Worm (Caenorhabditis elegans): Measurements from ENCODE around the gene nstp-8.

nstp-8 gene

DNA sequence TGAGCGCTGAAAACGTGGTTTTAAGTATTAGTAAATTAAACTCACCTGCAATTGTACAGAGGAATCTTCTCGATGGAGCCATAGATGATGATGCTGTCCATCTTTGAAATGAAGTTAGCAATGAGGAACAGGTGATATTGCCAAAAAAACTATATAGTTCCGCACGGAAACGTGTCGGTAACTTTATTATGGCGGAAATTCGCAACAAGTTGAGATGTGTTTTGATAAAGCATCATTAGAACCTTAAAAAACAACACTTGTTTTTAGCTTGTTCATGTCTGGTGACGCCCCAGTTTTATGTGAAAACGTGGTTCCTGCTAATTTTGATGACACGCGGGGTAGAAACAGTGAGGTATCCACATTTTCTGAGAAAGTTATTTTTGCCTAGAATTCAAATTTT, 9.3 kb upstream of the nstp-8 start, which contains the start of gene srt-40:
srt-40 (minus strand) TSS at position 101 of the 400 bp plus-strand sequence.
- no peak for TF ChIP-seq nhr-23 (tag; optimal IDR thresholded peaks at IDR 0.05)
- no peak for TF ChIP-seq jun-1 (tag; optimal IDR thresholded peaks at IDR 0.05)
- no peak for TF ChIP-seq tbx-2 (tag; optimal IDR thresholded peaks at IDR 0.05)
- no peak for TF ChIP-seq elt-3 (tag; optimal IDR thresholded peaks at IDR 0.05)
- TF ChIP-seq zag-1 (tag; optimal IDR thresholded peaks at IDR 0.05) = no peak
- TF ChIP-seq R02D3.7 (tag; optimal IDR thresholded peaks at IDR 0.05) = no peak
- TF ChIP-seq nhr-43 (tag; optimal IDR thresholded peaks at IDR 0.05; ENCODE audit: poor library complexity, severe bottlenecking) = no peak
- TF ChIP-seq nhr-11 (tag; optimal IDR thresholded peaks at IDR 0.05) = no peak
- TF ChIP-seq hmg-11 (tag; optimal IDR thresholded peaks at IDR 0.05) = no peak
- TF ChIP-seq ztf-4 (tag; optimal IDR thresholded peaks at IDR 0.05) = no peak
- no peak for TF ChIP-seq sea-2 (GFP tag; optimal IDR thresholded peaks at IDR 0.05)
- no peak for TF ChIP-seq ceh-16 (tag; optimal IDR thresholded peaks at IDR 0.05)

DNA sequence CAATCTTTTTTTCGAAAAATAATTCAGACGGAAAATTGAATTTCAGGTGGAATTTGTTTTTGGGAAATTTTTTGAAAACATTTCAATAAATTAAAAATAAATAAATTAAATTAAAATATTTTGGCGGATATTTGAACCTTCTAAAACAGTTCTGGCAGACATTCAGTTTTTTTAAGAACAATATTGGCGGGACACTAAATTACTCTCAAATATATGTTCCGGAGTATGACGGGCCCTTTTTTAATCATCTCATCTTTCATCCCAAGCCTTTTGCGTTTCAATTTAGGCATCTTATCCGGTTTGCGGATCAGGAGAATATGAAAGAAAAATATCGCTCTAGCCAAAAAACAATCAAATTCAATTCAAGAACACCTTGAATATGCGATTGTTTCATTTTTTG, 8.7 kb upstream of the nstp-8 start, which contains the start of gene svh-11:
svh-11 (plus strand) TSS at position 301 of the 400 bp plus-strand sequence.
- TF ChIP-seq ceh-82 (tag; optimal IDR thresholded peaks at IDR 0.05) (no peak), elt-1 (tag; optimal IDR thresholded peaks at IDR 0.05) (no peak), egl-27 (tag; optimal IDR thresholded peaks at IDR 0.05) (no peak), egl-5 (tag; optimal IDR thresholded peaks at IDR 0.05) (no peak), nhr-67 (tag; optimal IDR thresholded peaks at IDR 0.05) (no peak), fos-1 (tag; optimal IDR thresholded peaks at IDR 0.05) (no peak), mdl-1 (tag; optimal IDR thresholded peaks at IDR 0.05) (no peak), nhr-237 (tag; optimal IDR thresholded peaks at IDR 0.05) (no peak), jun-1 (tag; optimal IDR thresholded peaks at IDR 0.05) (no peak), ztf-4 (tag; optimal IDR thresholded peaks at IDR 0.05) (no peak), lsy-12 (tag; optimal IDR thresholded peaks at IDR 0.05) (no peak), nhr-77 (tag; optimal IDR thresholded peaks at IDR 0.05) (no peak), elt-2 (tag; optimal IDR thresholded peaks at IDR 0.05) (no peak), elt-3 (tag; optimal IDR thresholded peaks at IDR 0.05) (no peak), lin-15B (tag; optimal IDR thresholded peaks at IDR 0.05) (no peak), fkh-2 (tag; optimal IDR thresholded peaks at IDR 0.05) (no peak)

DNA sequence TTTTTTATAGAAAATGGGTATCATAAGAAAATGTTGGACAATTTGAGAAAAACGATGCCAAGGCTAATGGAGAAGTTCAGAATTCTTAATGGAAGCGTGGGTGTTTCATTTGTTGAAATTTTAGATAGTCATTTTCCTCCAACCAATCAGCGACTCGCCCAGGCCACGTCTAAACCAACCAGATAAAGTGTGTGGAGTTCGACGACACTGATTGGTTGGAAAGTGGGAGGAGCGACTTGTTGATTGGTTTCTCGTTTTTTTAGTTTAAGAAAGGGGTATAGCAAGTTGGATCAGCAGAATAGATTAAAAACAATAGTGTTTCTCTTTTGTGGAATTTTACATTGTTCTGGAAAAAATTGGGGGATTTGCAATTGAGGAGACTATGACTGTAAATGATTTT, 7.9 kb upstream of the nstp-8 start:
- TF ChIP-seq nhr-28 (tag; optimal IDR thresholded peaks at IDR 0.05) (no peak), nfya-1 (tag; optimal IDR thresholded peaks at IDR 0.05; ENCODE audit: insufficient read depth) (peak; percentile 84)

DNA sequence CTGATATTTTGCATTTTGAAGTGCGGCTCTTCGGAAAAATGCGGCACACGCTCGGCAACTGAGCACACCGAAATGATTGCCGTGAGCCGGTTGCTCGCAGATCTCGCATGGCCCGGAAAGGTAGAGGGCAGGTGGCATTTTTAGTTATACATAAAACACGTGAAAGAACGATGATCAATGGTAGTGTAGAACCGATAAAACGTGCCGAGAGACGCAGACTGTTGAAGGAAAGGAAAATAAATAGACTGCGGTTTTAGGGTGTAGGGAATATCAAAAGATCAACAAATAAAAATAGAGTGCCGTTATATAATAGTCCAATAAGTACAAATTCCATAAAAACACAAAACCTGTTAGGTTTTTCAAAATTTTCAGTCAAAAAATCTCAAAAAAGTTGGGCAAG, 3.5 kb upstream of the nstp-8 start, which contains the start of gene nhr-133:
nhr-133 (minus strand) TSS at position 183 of the 400 bp plus-strand sequence.
- TF ChIP-seq elt-2 (tag; optimal IDR thresholded peaks at IDR 0.05) (peak; percentile 38), pha-4 (tag; optimal IDR thresholded peaks at IDR 0.05) (peak; percentile 73), ceh-82 (tag; optimal IDR thresholded peaks at IDR 0.05) (no peak)

DNA sequence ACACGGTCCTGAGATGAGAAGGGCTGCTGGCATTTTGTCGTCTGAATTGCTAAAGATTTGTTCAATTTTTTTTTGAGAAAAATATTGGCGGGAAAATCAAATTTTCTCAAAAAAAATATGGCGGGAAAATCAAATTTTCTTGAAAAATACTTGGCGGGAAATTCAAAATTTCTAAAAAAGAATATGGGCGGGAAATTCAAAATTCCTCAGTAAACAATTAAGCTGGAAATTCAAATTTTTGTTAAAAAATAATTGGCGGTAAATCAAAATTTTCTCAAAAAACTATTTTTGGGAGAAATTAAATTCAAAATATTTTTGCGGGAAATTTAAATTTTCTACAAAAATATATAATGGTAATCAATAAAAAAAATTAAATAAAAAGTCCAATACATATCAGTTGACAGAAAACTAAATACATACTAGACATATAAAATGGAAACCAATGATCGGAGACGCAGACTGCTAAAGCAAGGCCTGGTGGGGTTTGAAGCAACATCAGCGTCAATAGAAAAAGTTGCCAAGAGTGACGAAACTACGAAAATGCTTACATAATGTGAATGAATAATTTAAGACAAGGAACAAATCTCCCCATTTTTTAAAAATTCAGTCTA, 919 bp upstream of the nstp-8 start, which contains the start of gene nhr-184:
nhr-184 (minus strand) TSS at position 51 of the 611 bp plus-strand sequence.
- TF ChIP-seq elt-2 (tag; optimal IDR thresholded peaks at IDR 0.05) = peak; percentile 27
- TF ChIP-seq nhr-76 (tag; optimal IDR thresholded peaks at IDR 0.05) = no peak
- TF ChIP-seq ama-1 (optimal IDR thresholded peaks at IDR 0.05) = no peak
- TF ChIP-seq pha-4 (tag; optimal IDR thresholded peaks at IDR 0.05) = peak; percentile 58
- TF ChIP-seq mdl-1 (tag; optimal IDR thresholded peaks at IDR 0.05) = no peak
- no peak for TF ChIP-seq snpc-4 (tag; optimal IDR thresholded peaks at IDR 0.05)
- no peak for TF ChIP-seq egl-27 (tag; optimal IDR thresholded peaks at IDR 0.05)
- TF ChIP-seq daf-12 (tag; optimal IDR thresholded peaks at IDR 0.05) = no peak
- TF ChIP-seq ceh-16 (tag; optimal IDR thresholded peaks at IDR 0.05) = no peak
- no peak for TF ChIP-seq ceh-82 (tag; optimal IDR thresholded peaks at IDR 0.05)
- peak; percentile 25 for TF ChIP-seq pqm-1 (tag; optimal IDR thresholded peaks at IDR 0.05)
- no peak for TF ChIP-seq nhr-237 (tag; optimal IDR thresholded peaks at IDR 0.05)
- peak; percentile 42 for TF ChIP-seq hmg-11 (tag; optimal IDR thresholded peaks at IDR 0.05)
- no peak for TF ChIP-seq nhr-23 (tag; optimal IDR thresholded peaks at IDR 0.05)
- no peak for TF ChIP-seq nhr-67 (tag; optimal IDR thresholded peaks at IDR 0.05)
- no peak for TF ChIP-seq aly-2 (tag; optimal IDR thresholded peaks at IDR 0.05)

Data from whole organism, L3 larva.